Worm (Caenorhabditis elegans): Measurements from ENCODE around the gene clc-22.
A peak's percentile ranks its signal among the peaks of the same experiment; 100 is the strongest.

The clc-22 gene

DNA sequence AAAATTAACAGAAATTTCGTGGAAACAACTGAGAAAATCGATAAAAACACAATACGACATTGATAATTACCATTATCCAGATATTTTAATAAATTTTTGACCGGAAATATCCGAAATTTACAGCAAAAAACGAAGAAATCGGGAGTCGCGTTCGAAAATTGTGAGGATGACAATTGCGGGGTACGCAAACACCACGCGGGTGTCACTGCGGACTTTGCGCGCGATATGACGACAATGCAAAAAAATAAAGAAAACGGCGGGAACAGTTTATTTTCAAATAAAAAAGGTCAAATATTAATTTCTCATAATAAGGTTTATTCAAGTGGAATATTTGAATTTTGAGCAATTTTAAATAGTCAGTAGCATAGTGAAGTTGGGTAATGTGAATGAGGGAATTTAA, 48.5 kb upstream of the clc-22 start, which contains the start of gene rpn-11 (continued):
- TF ChIP-seq ceh-58 (GFP tag; IDR thresholded peaks at IDR 0.05) (no peak), tbp1 (GFP tag; optimal IDR thresholded peaks at IDR 0.05) (peak; percentile 66), Y95B8A.8 (GFP tag; IDR thresholded peaks at IDR 0.05) (peak; percentile 71; the same call in 1 of the 2 replicates), snpc-1.1 (tag; optimal IDR thresholded peaks at IDR 0.05; ENCODE audit: insufficient read depth) (no peak), nhr-90 (tag; optimal IDR thresholded peaks at IDR 0.05) (no peak), lin-54 (GFP tag; optimal IDR thresholded peaks at IDR 0.05) (peak; percentile 98), ceh-40 (GFP tag; IDR thresholded peaks at IDR 0.05) (no peak), snpc-1.3 (tag; optimal IDR thresholded peaks at IDR 0.05; ENCODE audit: insufficient read depth) (peak; percentile 24), ZK185.1 (tag; optimal IDR thresholded peaks at IDR 0.05; ENCODE audit: poor library complexity, severe bottlenecking) (no peak), sdz-38 (tag; optimal IDR thresholded peaks at IDR 0.05) (no peak), athp-1 (tag; optimal IDR thresholded peaks at IDR 0.05) (peak; percentile 50), lsy-27 (tag; optimal IDR thresholded peaks at IDR 0.05; ENCODE audit: borderline replicate concordance, insufficient read depth) (no peak), die-1 (tag; optimal IDR thresholded peaks at IDR 0.05) (no peak), F49E8.2 (tag; optimal IDR thresholded peaks at IDR 0.05; ENCODE audit: insufficient read depth) (no peak), Y53G8AR.9 (GFP tag; conservative IDR thresholded peaks at IDR 0.05) (0 out of 2 replicates have a peak, but pooled peaks have one; percentile 55), F39B2.1 (GFP tag; IDR thresholded peaks at IDR 0.05) (no peak), attf-5 (GFP tag; optimal IDR thresholded peaks at IDR 0.05) (peak; percentile 86), ama-1 (optimal IDR thresholded peaks at IDR 0.05) (no peak), ama-1 (GFP tag; optimal IDR thresholded peaks at IDR 0.05) (no peak), aptf-3 (GFP tag; IDR thresholded peaks at IDR 0.05) (no peak), egl-18 (GFP tag; IDR thresholded peaks at IDR 0.05) (no peak), hlh-12 (tag; optimal IDR thresholded peaks at IDR 0.05) (no peak), efl-1 (GFP tag; optimal IDR thresholded peaks at IDR 0.05) (peak; percentile 91), let-526 (GFP tag; IDR thresholded peaks at IDR 0.05) (no peak), F23B12.7 (tag; optimal IDR thresholded peaks at IDR 0.05; ENCODE audit: insufficient read depth) (peak; percentile 49), zim-3 (tag; optimal IDR thresholded peaks at IDR 0.05) (no peak), sea-2 (GFP tag; IDR thresholded peaks at IDR 0.05) (no peak), nhr-80 (tag; optimal IDR thresholded peaks at IDR 0.05) (peak; percentile 12), him-1 (tag; optimal IDR thresholded peaks at IDR 0.05) (peak; percentile 29), cebp-1 (GFP tag; IDR thresholded peaks at IDR 0.05) (no peak), cebp-1 (tag; optimal IDR thresholded peaks at IDR 0.05) (peak; percentile 83), unc-130 (GFP tag; optimal IDR thresholded peaks at IDR 0.05) (peak; percentile 56), repo-1 (tag; optimal IDR thresholded peaks at IDR 0.05) (peak; percentile 40), bed-2 (GFP tag; IDR thresholded peaks at IDR 0.05) (peak; percentile 10; the same call in 1 of the 2 replicates), zfh-2 (GFP tag; conservative IDR thresholded peaks at IDR 0.05) (no peak), Y56A3A.18 (GFP tag; IDR thresholded peaks at IDR 0.05) (no peak), ceh-27 (GFP tag; optimal IDR thresholded peaks at IDR 0.05) (peak; percentile 66), F57C9.4 (tag; optimal IDR thresholded peaks at IDR 0.05) (no peak), T26A5.8 (tag; optimal IDR thresholded peaks at IDR 0.05) (no peak), ccch-3 (GFP tag; optimal IDR thresholded peaks at IDR 0.05) (no peak), ekl-4 (GFP tag; IDR thresholded peaks at IDR 0.05) (peak; percentile 72), gei-17 (GFP tag; optimal IDR thresholded peaks at IDR 0.05) (peak; percentile 17), mcd-1 (GFP tag; IDR thresholded peaks at IDR 0.05) (peak; percentile 91), B0261.1 (tag; optimal IDR thresholded peaks at IDR 0.05) (peak; percentile 5), madf-3 (GFP tag; IDR thresholded peaks at IDR 0.05) (peak; percentile 72; the same call in 1 of the 2 replicates), ets-4 (GFP tag; optimal IDR thresholded peaks at IDR 0.05) (no peak), attf-6 (GFP tag; IDR thresholded peaks at IDR 0.05) (peak; percentile 49; the same call in 1 of the 2 replicates), F55B11.4 (tag; optimal IDR thresholded peaks at IDR 0.05; ENCODE audit: borderline replicate concordance, insufficient read depth) (no peak), hlh-26 (GFP tag; conservative IDR thresholded peaks at IDR 0.05) (no peak)

Data from whole organism, young adult.